Fruit fly (Drosophila melanogaster) whole organism, embryonic: ENCODE measurements around the gene CG32537.

ENCODE experiments used
- Bdp1 ChIP-seq: fragments of 200-800 bp; sonication (Bioruptor generic); optimal IDR thresholded peaks from 3 replicates; lab custom pipeline; 2016; ENCODE audit warnings: missing biosample characterization, missing genetic modification characterization
- BtbVII ChIP-seq: fragments of 200-800 bp; sonication (Bioruptor generic); optimal IDR thresholded peaks from 3 replicates; lab custom pipeline; 2017; ENCODE audit warnings: missing biosample characterization, mild to moderate bottlenecking, missing genetic modification characterization
- Bteb2 ChIP-seq: fragments of 200-800 bp; sonication (Bioruptor generic); optimal IDR thresholded peaks from 2 replicates; lab custom pipeline; 2016; ENCODE audit warnings: missing biosample characterization, missing genetic modification characterization
- CG12391 ChIP-seq: fragments of 200-800 bp; sonication (Bioruptor generic); optimal IDR thresholded peaks from 3 replicates; lab custom pipeline; 2018; ENCODE audit warnings: missing biosample characterization, mild to moderate bottlenecking, missing genetic modification characterization, moderate library complexity
- CG13296 ChIP-seq: fragments of 200-800 bp; sonication (Bioruptor generic); optimal IDR thresholded peaks from 3 replicates; lab custom pipeline; 2018; ENCODE audit warnings: missing biosample characterization, mild to moderate bottlenecking, missing genetic modification characterization
- CG13624 ChIP-seq: fragments of 200-800 bp; sonication (Bioruptor generic); optimal IDR thresholded peaks from 2 replicates; lab custom pipeline; 2016; ENCODE audit warnings: missing biosample characterization, missing genetic modification characterization
- CG1647 ChIP-seq: fragments of 200-800 bp; sonication (Bioruptor generic); optimal IDR thresholded peaks from 3 replicates; lab custom pipeline; 2016; ENCODE audit warnings: missing biosample characterization, missing genetic modification characterization
- CG18262 ChIP-seq: fragments of 200-800 bp; optimal IDR thresholded peaks from 3 replicates; lab custom pipeline; 2019; ENCODE audit warnings: missing biosample characterization, mild to moderate bottlenecking, missing genetic modification characterization, moderate library complexity
- CG2712 ChIP-seq: fragments of 200-800 bp; optimal IDR thresholded peaks from 3 replicates; lab custom pipeline; 2019; ENCODE audit warnings: missing biosample characterization, mild to moderate bottlenecking, missing genetic modification characterization, moderate library complexity
- CG31441 ChIP-seq: fragments of 200-800 bp; sonication (Bioruptor generic); IDR thresholded peaks from 2 replicates; pipeline ENCODE4 v1.3.6; 2022; ENCODE audit warnings: missing biosample characterization, missing genetic modification characterization
- CG32532 ChIP-seq: fragments of 200-800 bp; sonication (Bioruptor generic); IDR thresholded peaks from 2 replicates; pipeline ENCODE4 v1.3.6; 2022; ENCODE audit warnings: missing biosample characterization, missing genetic modification characterization
- CG3281 ChIP-seq: fragments of 200-800 bp; sonication (Bioruptor generic); optimal IDR thresholded peaks from 3 replicates; lab custom pipeline; 2017; ENCODE audit warnings: missing biosample characterization, mild to moderate bottlenecking, missing genetic modification characterization
- CG6854 ChIP-seq: fragments of 200-800 bp; sonication (Bioruptor generic); optimal IDR thresholded peaks from 3 replicates; lab custom pipeline; 2017; ENCODE audit warnings: missing biosample characterization, mild to moderate bottlenecking, missing genetic modification characterization
- CG8281 ChIP-seq: fragments of 200-800 bp; sonication (Bioruptor generic); optimal IDR thresholded peaks from 2 replicates; lab custom pipeline; 2018; ENCODE audit warnings: missing biosample characterization, mild to moderate bottlenecking, missing genetic modification characterization, moderate library complexity
- CG9727 ChIP-seq: fragments of 200-800 bp; sonication (Bioruptor generic); optimal IDR thresholded peaks from 3 replicates; lab custom pipeline; 2017; ENCODE audit warnings: missing biosample characterization, mild to moderate bottlenecking, missing genetic modification characterization
- CG9817 ChIP-seq: fragments of 200-800 bp; sonication (Bioruptor generic); optimal IDR thresholded peaks from 2 replicates; lab custom pipeline; 2018; ENCODE audit warnings: missing biosample characterization, mild to moderate bottlenecking, missing genetic modification characterization, moderate library complexity
- CG9932 ChIP-seq: fragments of 200-800 bp; sonication (Bioruptor generic); IDR thresholded peaks from 2 replicates; pipeline ENCODE4 v1.3.6; 2022; ENCODE audit warnings: missing biosample characterization, missing genetic modification characterization
- D19A ChIP-seq: fragments of 200-800 bp; optimal IDR thresholded peaks from 3 replicates; lab custom pipeline; 2019; ENCODE audit warnings: missing biosample characterization, mild to moderate bottlenecking, missing genetic modification characterization, moderate library complexity
- Dip3 ChIP-seq: fragments of 200-800 bp; sonication (Bioruptor generic); optimal IDR thresholded peaks from 3 replicates; lab custom pipeline; 2016; ENCODE audit warnings: missing biosample characterization, missing genetic modification characterization
- E2f1 ChIP-seq: fragments of 200-800 bp; sonication (Bioruptor generic); IDR thresholded peaks from 2 replicates; pipeline ENCODE4 v1.3.6; 2022; ENCODE audit warnings: missing biosample characterization, missing genetic modification characterization
- H15 ChIP-seq: fragments of 200-800 bp; sonication (Bioruptor generic); IDR thresholded peaks from 3 replicates; pipeline ENCODE4 v1.3.6; 2022; ENCODE audit warnings: missing biosample characterization, missing genetic modification characterization
- HHEX ChIP-seq: fragments of 200-800 bp; sonication (Bioruptor generic); optimal IDR thresholded peaks from 3 replicates; lab custom pipeline; 2017; ENCODE audit warnings: missing biosample characterization, mild to moderate bottlenecking, missing genetic modification characterization, missing genetic modification reagents
- HLH3B ChIP-seq: fragments of 200-800 bp; sonication (Bioruptor generic); IDR thresholded peaks from 2 replicates; pipeline ENCODE4 v1.3.6; 2022; ENCODE audit warnings: missing biosample characterization, missing genetic modification characterization
- HmgZ ChIP-seq: fragments of 200-800 bp; sonication (Bioruptor generic); optimal IDR thresholded peaks from 2 replicates; lab custom pipeline; 2018; ENCODE audit warnings: missing biosample characterization, mild to moderate bottlenecking, missing genetic modification characterization
- MBD-R2 ChIP-seq: fragments of 200-800 bp; sonication (Bioruptor generic); IDR thresholded peaks from 2 replicates; pipeline ENCODE4 v1.3.6; 2022; ENCODE audit warnings: missing biosample characterization, missing genetic modification characterization
- NK7.1 ChIP-seq: fragments of 200-800 bp; sonication (Bioruptor generic); optimal IDR thresholded peaks from 3 replicates; lab custom pipeline; 2016; ENCODE audit warnings: missing biosample characterization, missing genetic modification characterization
- Rfx ChIP-seq: fragments of 200-800 bp; sonication (Bioruptor generic); IDR thresholded peaks from 2 replicates; pipeline ENCODE4 v1.3.6; 2022; ENCODE audit warnings: missing biosample characterization, missing genetic modification characterization
- Side ChIP-seq: fragments of 200-800 bp; sonication (Bioruptor generic); optimal IDR thresholded peaks from 2 replicates; lab custom pipeline; 2016; ENCODE audit warnings: missing biosample characterization, missing genetic modification characterization
- Sox102F ChIP-seq: fragments of 200-800 bp; sonication (Bioruptor generic); optimal IDR thresholded peaks from 2 replicates; lab custom pipeline; 2018; ENCODE audit warnings: missing biosample characterization, mild to moderate bottlenecking, missing genetic modification characterization, moderate library complexity
- Ssrp ChIP-seq: fragments of 200-800 bp; sonication (Bioruptor generic); optimal IDR thresholded peaks from 2 replicates; lab custom pipeline; 2018; ENCODE audit warnings: missing biosample characterization, mild to moderate bottlenecking, missing genetic modification characterization, moderate library complexity
- caup ChIP-seq: fragments of 200-800 bp; sonication (Bioruptor generic); optimal IDR thresholded peaks from 3 replicates; lab custom pipeline; 2017; ENCODE audit warnings: missing biosample characterization, mild to moderate bottlenecking, missing genetic modification characterization, moderate library complexity; ENCODE audit not compliant: severe bottlenecking
- chinmo ChIP-seq: fragments of 200-800 bp; sonication (Bioruptor generic); IDR thresholded peaks from 4 replicates; pipeline ENCODE4 v1.3.6; 2022; ENCODE audit warnings: missing biosample characterization, missing genetic modification characterization; ENCODE audit not compliant: partially characterized antibody
- crc ChIP-seq: fragments of 200-800 bp; sonication (Bioruptor generic); optimal IDR thresholded peaks from 2 replicates; lab custom pipeline; 2016; ENCODE audit warnings: missing biosample characterization, missing genetic modification characterization
- cwo ChIP-seq: fragments of 200-800 bp; sonication (Bioruptor generic); optimal IDR thresholded peaks from 3 replicates; lab custom pipeline; 2017; ENCODE audit warnings: missing biosample characterization, missing genetic modification characterization, mild to moderate bottlenecking, moderate library complexity, missing genetic modification reagents
- danr ChIP-seq: fragments of 200-800 bp; sonication (Bioruptor generic); IDR thresholded peaks from 2 replicates; pipeline ENCODE4 v1.3.6; 2022; ENCODE audit warnings: missing biosample characterization, missing genetic modification characterization
- gem ChIP-seq: fragments of 200-800 bp; sonication (Bioruptor generic); optimal IDR thresholded peaks from 2 replicates; lab custom pipeline; 2019; ENCODE audit warnings: missing biosample characterization, mild to moderate bottlenecking, missing genetic modification characterization, moderate library complexity
- gfzf ChIP-seq: fragments of 200-800 bp; sonication (Bioruptor generic); optimal IDR thresholded peaks from 2 replicates; lab custom pipeline; 2016; ENCODE audit warnings: missing biosample characterization, mild to moderate bottlenecking, missing genetic modification characterization, moderate library complexity
- hkb ChIP-seq, 2 experiments: fragments of 200-800 bp in 1 of 2; fragments of >200 bp in 1 of 2; sonication (Bioruptor generic) in 1 of 2; IDR thresholded peaks in 1 of 2; optimal IDR thresholded peaks in 1 of 2; 2 replicates each; pipeline versions ENCODE4 v1.3.6 to Lab custom; 2017 to 2022; ENCODE audit warnings: missing biosample characterization in 1 of 2, missing genetic modification characterization in 1 of 2
- nerfin-2 ChIP-seq: fragments of 200-800 bp; sonication (Bioruptor generic); IDR thresholded peaks from 2 replicates; pipeline ENCODE4 v1.3.6; 2022; ENCODE audit warnings: missing biosample characterization, missing genetic modification characterization; ENCODE audit not compliant: partially characterized antibody
- pan ChIP-seq, 4 experiments: fragments of >200 bp in 3 of 4; fragments of 200-800 bp in 1 of 4; sonication (Bioruptor generic) in 1 of 4; optimal IDR thresholded peaks in 3 of 4; IDR thresholded peaks in 1 of 4; 2 replicates each; pipeline versions ENCODE4 v1.3.6 to Lab custom; 2017 to 2022; ENCODE audit warnings: missing biosample characterization in 2 of 4, missing genetic modification characterization in 2 of 4, mixed read lengths in 1 of 4
- pb ChIP-seq: fragments of 200-800 bp; sonication (Bioruptor generic); optimal IDR thresholded peaks from 3 replicates; lab custom pipeline; 2016; ENCODE audit warnings: missing biosample characterization, missing genetic modification characterization
- sens ChIP-seq: fragments of 200-800 bp; sonication (Bioruptor generic); peaks from one replicate; lab custom pipeline; 2016; ENCODE audit warnings: missing biosample characterization, missing genetic modification characterization
- shn ChIP-seq: fragments of 200-800 bp; sonication (Bioruptor generic); optimal IDR thresholded peaks from 3 replicates; lab custom pipeline; 2016; ENCODE audit warnings: missing biosample characterization, missing genetic modification characterization
- stc ChIP-seq: fragments of 200-800 bp; sonication (Bioruptor generic); IDR thresholded peaks from 2 replicates; pipeline ENCODE4 v1.3.6; 2022; ENCODE audit warnings: missing biosample characterization, missing genetic modification characterization
- tgo ChIP-seq: fragments of 200-800 bp; sonication (Bioruptor generic); IDR thresholded peaks from 3 replicates; pipeline ENCODE4 v1.3.6; 2022; ENCODE audit warnings: missing biosample characterization, missing genetic modification characterization
- twi ChIP-seq: fragments of 200-800 bp; optimal IDR thresholded peaks from 2 replicates; lab custom pipeline; 2019; ENCODE audit warnings: missing biosample characterization, mild to moderate bottlenecking, missing genetic modification characterization, moderate library complexity
- zfh2 ChIP-seq: fragments of 200-800 bp; sonication (Bioruptor generic); optimal IDR thresholded peaks from 2 replicates; lab custom pipeline; 2016; ENCODE audit warnings: missing biosample characterization, missing genetic modification characterization

The CG32537 gene

dm6 chrX:19247200-19248052 is 28.9 kb downstream of the CG32537 start, which contains the start of gene CG7992 (continued):
- TF ChIP-seq HHEX (GFP tag; lab: Kevin White, UChicago) (peak; percentile 63), crc (GFP tag; lab: Kevin White, UChicago) (peak; percentile 51), gem (tag; lab: Kevin White, UChicago) (peak; percentile 79), CG18262 (tag; lab: Kevin White, UChicago) (peak; percentile 45), D19A (no peak), E2f1 (GFP tag; lab: Robert Waterston, UW) (0 out of 2 replicates have a peak, but pooled peaks have one; percentile 27), CG1647 (GFP tag; lab: Kevin White, UChicago) (peak; percentile 10), Side (peak; percentile 70), HmgZ (tag; lab: Kevin White, UChicago) (peak; percentile 19), MBD-R2 (peak; percentile 26; the same call in 1 of the 2 replicates), CG12391 (peak; percentile 55), stc (0 out of 2 replicates have a peak, but pooled peaks have one; percentile 13), CG6854 (GFP tag; lab: Kevin White, UChicago) (peak; percentile 47), pan (optimal IDR thresholded peaks at IDR 0.05; lab: Kevin White, UChicago) (no peak), pan (GFP tag; optimal IDR thresholded peaks at IDR 0.05 in 1 of 2, IDR thresholded peaks at IDR 0.05 in 1 of 2) (peak in 1 of 2 experiments; percentile 51), tgo (GFP tag; lab: Robert Waterston, UW) (0 out of 3 replicates have a peak, but pooled peaks have one; percentile 45), CG13624 (peak; percentile 56), pb (GFP tag; lab: Kevin White, UChicago) (peak; percentile 35), sens (GFP tag; lab: Kevin White, UChicago) (peak; percentile 89), Bdp1 (GFP tag; lab: Kevin White, UChicago) (peak; percentile 23), CG32532 (peak; percentile 18; the same call in 1 of the 2 replicates), CG31441 (GFP tag; lab: Robert Waterston, UW) (peak; percentile 54), nerfin-2 (GFP tag; lab: Robert Waterston, UW) (no peak), BtbVII (peak; percentile 72), danr (GFP tag; lab: Robert Waterston, UW) (no peak), chinmo (GFP tag; lab: Robert Waterston, UW) (peak; percentile 68; the same call in 1 of the 4 replicates), Sox102F (GFP tag; lab: Kevin White, UChicago) (peak; percentile 58), Ssrp (tag; lab: Kevin White, UChicago) (peak; percentile 25), twi (tag; lab: Kevin White, UChicago) (peak; percentile 9), H15 (GFP tag; lab: Robert Waterston, UW) (no peak), NK7.1 (GFP tag; lab: Kevin White, UChicago) (peak; percentile 28), CG2712 (tag; lab: Kevin White, UChicago) (peak; percentile 36), Bteb2 (GFP tag; lab: Kevin White, UChicago) (peak; percentile 43), CG9727 (peak; percentile 55), CG8281 (tag; lab: Kevin White, UChicago) (peak; percentile 2), shn (GFP tag; lab: Kevin White, UChicago) (peak; percentile 75), zfh2 (GFP tag; lab: Kevin White, UChicago) (peak; percentile 66), cwo (GFP tag; lab: Kevin White, UChicago) (peak; percentile 69), hkb (optimal IDR thresholded peaks at IDR 0.05; lab: Kevin White, UChicago) (no peak), hkb (GFP tag; IDR thresholded peaks at IDR 0.05; lab: Robert Waterston, UW) (peak; percentile 58; the same call in 1 of the 2 replicates), Dip3 (GFP tag; lab: Kevin White, UChicago) (peak; percentile 65), CG3281 (GFP tag; lab: Kevin White, UChicago) (peak; percentile 65), gfzf (GFP tag; lab: Kevin White, UChicago) (no peak), CG9932 (GFP tag; lab: Robert Waterston, UW) (0 out of 2 replicates have a peak, but pooled peaks have one; percentile 21), caup (peak; percentile 33), CG13296 (GFP tag; lab: Kevin White, UChicago) (peak; percentile 46), Rfx (GFP tag; lab: Robert Waterston, UW) (peak; percentile 63), HLH3B (GFP tag; lab: Robert Waterston, UW) (peak; percentile 45; the same call in 1 of the 2 replicates), CG9817 (peak; percentile 40)
